Worm (Caenorhabditis elegans) whole organism, L4 larva: Measurements from ENCODE around the gene srv-9.

Experiments used
- F10B5.3 ChIP-seq: sonication (generic microtip); optimal IDR thresholded peaks from 2 replicates; lab custom pipeline; 2016; ENCODE audit warnings: mild to moderate bottlenecking, missing genetic modification characterization, missing compliant biosample characterization
- F44E2.7 ChIP-seq: fragments of 200-800 bp; sonication (Bioruptor generic); IDR thresholded peaks from 2 replicates; pipeline ENCODE4 v2.1.2; 2022; ENCODE audit warnings: missing genetic modification characterization, missing compliant biosample characterization
- T20F7.1 ChIP-seq: fragments of 200-800 bp; sonication (Bioruptor generic); optimal IDR thresholded peaks from 2 replicates; lab custom pipeline; 2018; ENCODE audit warnings: mild to moderate bottlenecking, missing genetic modification characterization, missing compliant biosample characterization
- T26A8.4 ChIP-seq: fragments of 200-800 bp; sonication (Bioruptor generic); IDR thresholded peaks from 2 replicates; pipeline ENCODE4 v1.3.6; 2022; ENCODE audit warnings: missing genetic modification characterization, missing compliant biosample characterization
- Y105C5A.15 ChIP-seq: fragments of 200-800 bp; sonication (Bioruptor generic); IDR thresholded peaks from 2 replicates; pipeline ENCODE4 v1.3.6; 2022; ENCODE audit warnings: missing genetic modification characterization, missing compliant biosample characterization
- aha-1 ChIP-seq: fragments of 150-350 bp; peaks from one replicate; lab custom pipeline; 2014; ENCODE audit warnings: missing biosample characterization, missing genetic modification characterization
- aly-2 ChIP-seq: sonication (generic microtip); optimal IDR thresholded peaks from 2 replicates; lab custom pipeline; 2018; ENCODE audit warnings: missing biosample characterization, missing genetic modification characterization
- arid-1 ChIP-seq: fragments of 200-800 bp; sonication (Bioruptor generic); conservative IDR thresholded peaks from 2 replicates; pipeline ENCODE4 v1.3.6; 2022; ENCODE audit warnings: missing genetic modification reagents, missing genetic modification characterization, missing compliant biosample characterization
- ceh-20 ChIP-seq: fragments of 200-800 bp; sonication (Bioruptor generic); IDR thresholded peaks from 2 replicates; pipeline ENCODE4 v1.3.6; 2022; ENCODE audit warnings: missing genetic modification reagents, missing genetic modification characterization, missing compliant biosample characterization
- ceh-28 ChIP-seq: fragments of 150-350 bp; optimal IDR thresholded peaks from 2 replicates; lab custom pipeline; 2014; ENCODE audit warnings: missing biosample characterization, missing genetic modification reagents, missing genetic modification characterization
- ceh-82 ChIP-seq: sonication (generic microtip); optimal IDR thresholded peaks from 2 replicates; lab custom pipeline; 2017; ENCODE audit warnings: missing biosample characterization, missing genetic modification characterization
- daf-16 ChIP-seq, 3 experiments: sonication (generic microtip); optimal IDR thresholded peaks; 2 replicates each; lab custom pipeline; 2016 to 2017; ENCODE audit warnings: missing genetic modification characterization in 3 of 3, missing genetic modification reagents in 3 of 3, mild to moderate bottlenecking in 2 of 3, missing compliant biosample characterization in 2 of 3, missing biosample characterization in 1 of 3, moderate library complexity in 1 of 3
- dmd-6 ChIP-seq: fragments of 200-800 bp; sonication (Bioruptor generic); IDR thresholded peaks from 2 replicates; pipeline ENCODE4 v1.3.6; 2022; ENCODE audit warnings: missing genetic modification reagents, missing genetic modification characterization, missing compliant biosample characterization
- dmd-8 ChIP-seq: fragments of 200-800 bp; sonication (Bioruptor generic); IDR thresholded peaks from 2 replicates; pipeline ENCODE4 v1.3.6; 2022; ENCODE audit warnings: missing genetic modification characterization, missing compliant biosample characterization
- dpl-1 ChIP-seq: fragments of 150-350 bp; optimal IDR thresholded peaks from 2 replicates; lab custom pipeline; 2014; ENCODE audit warnings: missing biosample characterization, missing genetic modification reagents, missing genetic modification characterization
- fos-1 ChIP-seq: fragments of 150-350 bp; optimal IDR thresholded peaks from 2 replicates; lab custom pipeline; 2014; ENCODE audit warnings: missing biosample characterization, missing genetic modification characterization
- hlh-30 ChIP-seq: sonication (generic microtip); optimal IDR thresholded peaks from 2 replicates; lab custom pipeline; 2017; ENCODE audit warnings: antibody characterized with exemption, mild to moderate bottlenecking, missing genetic modification characterization, missing compliant biosample characterization; ENCODE audit not compliant: insufficient read depth
- hmg-1.1 ChIP-seq: fragments of 200-800 bp; sonication (Bioruptor generic); IDR thresholded peaks from 2 replicates; pipeline ENCODE4 v1.3.6; 2022; ENCODE audit warnings: missing genetic modification reagents, missing genetic modification characterization, missing compliant biosample characterization
- lin-1 ChIP-seq: fragments of 200-800 bp; sonication (Bioruptor generic); IDR thresholded peaks from 2 replicates; pipeline ENCODE4 v1.3.6; 2022; ENCODE audit warnings: missing genetic modification reagents, missing genetic modification characterization, missing compliant biosample characterization
- lin-15B ChIP-seq: fragments of 150-350 bp; sonication (generic microtip); optimal IDR thresholded peaks from 3 replicates; lab custom pipeline; 2014; ENCODE audit warnings: missing biosample characterization, missing genetic modification characterization
- lin-38 ChIP-seq: fragments of 200-800 bp; sonication (Bioruptor generic); IDR thresholded peaks from 2 replicates; pipeline ENCODE4 v1.3.6; 2022; ENCODE audit warnings: missing genetic modification reagents, missing genetic modification characterization, missing compliant biosample characterization
- lsy-2 ChIP-seq, 2 experiments: fragments of 150-350 bp in 1 of 2; sonication (generic microtip) in 1 of 2; optimal IDR thresholded peaks; 2 replicates each; lab custom pipeline; 2014 to 2017; ENCODE audit warnings: missing biosample characterization in 2 of 2, missing genetic modification characterization in 2 of 2
- mes-2 ChIP-seq: sonication (generic microtip); optimal IDR thresholded peaks from 2 replicates; lab custom pipeline; 2016; ENCODE audit warnings: missing genotype, mild to moderate bottlenecking, missing genetic modification characterization, missing compliant biosample characterization; ENCODE audit not compliant: poor library complexity, severe bottlenecking
- mxl-2 ChIP-seq: fragments of 200-800 bp; sonication (Bioruptor generic); conservative IDR thresholded peaks from 2 replicates; pipeline ENCODE4 v1.3.6; 2022; ENCODE audit warnings: missing genetic modification reagents, missing genetic modification characterization, missing compliant biosample characterization
- nhr-111 ChIP-seq: fragments of 200-800 bp; sonication (Bioruptor generic); optimal IDR thresholded peaks from 2 replicates; lab custom pipeline; 2018; ENCODE audit warnings: mild to moderate bottlenecking, missing genetic modification characterization, missing compliant biosample characterization
- nhr-28 ChIP-seq: fragments of 150-350 bp; optimal IDR thresholded peaks from 2 replicates; lab custom pipeline; 2014; ENCODE audit warnings: missing biosample characterization, missing genetic modification characterization
- nhr-77 ChIP-seq: fragments of 150-350 bp; optimal IDR thresholded peaks from 2 replicates; lab custom pipeline; 2014; ENCODE audit warnings: missing biosample characterization, missing genetic modification characterization
- php-3 ChIP-seq: fragments of 200-800 bp; sonication (Bioruptor generic); IDR thresholded peaks from 2 replicates; pipeline ENCODE4 v1.3.6; 2022; ENCODE audit warnings: missing genetic modification reagents, missing genetic modification characterization, missing compliant biosample characterization
- pqm-1 ChIP-seq: sonication (generic microtip); optimal IDR thresholded peaks from 2 replicates; lab custom pipeline; 2017; ENCODE audit warnings: missing biosample characterization, missing genetic modification characterization
- rbr-2 ChIP-seq: sonication (generic microtip); optimal IDR thresholded peaks from 2 replicates; lab custom pipeline; 2016; ENCODE audit warnings: missing genotype, missing genetic modification characterization, missing compliant biosample characterization
- sdz-12 ChIP-seq: fragments of 200-800 bp; sonication (Bioruptor generic); optimal IDR thresholded peaks from 2 replicates; lab custom pipeline; 2018; ENCODE audit warnings: mild to moderate bottlenecking, missing genetic modification characterization, missing compliant biosample characterization
- snpc-4 ChIP-seq: fragments of 150-350 bp; optimal IDR thresholded peaks from 2 replicates; lab custom pipeline; 2014; ENCODE audit warnings: missing biosample characterization, missing genetic modification characterization
- spr-3 ChIP-seq: fragments of 200-800 bp; sonication (Bioruptor generic); optimal IDR thresholded peaks from 2 replicates; lab custom pipeline; 2018; ENCODE audit warnings: mild to moderate bottlenecking, missing genetic modification characterization, missing compliant biosample characterization
- tra-1 ChIP-seq: fragments of 200-800 bp; sonication (Bioruptor generic); IDR thresholded peaks from 2 replicates; pipeline ENCODE4 v1.3.6; 2022; ENCODE audit warnings: missing genetic modification reagents, missing genetic modification characterization, missing compliant biosample characterization
- unc-62 ChIP-seq, 3 experiments: fragments of 150-350 bp in 1 of 3; sonication (generic microtip); optimal IDR thresholded peaks in 2 of 3; peaks in 1 of 3; 1 replicate in 1 of 3; 2 replicates in 2 of 3; lab custom pipeline; 2014 to 2017; ENCODE audit warnings: missing biosample characterization in 3 of 3, missing genetic modification characterization in 3 of 3, missing genetic modification reagents in 3 of 3, missing genotype in 1 of 3
- zag-1 ChIP-seq: fragments of 150-350 bp; optimal IDR thresholded peaks from 2 replicates; lab custom pipeline; 2014; ENCODE audit warnings: missing biosample characterization, missing genetic modification characterization
- zfp-3 ChIP-seq: fragments of 200-800 bp; sonication (Bioruptor generic); conservative IDR thresholded peaks from 2 replicates; pipeline ENCODE4 v1.3.6; 2022; ENCODE audit warnings: missing genetic modification reagents, missing genetic modification characterization, missing compliant biosample characterization
- zip-11 ChIP-seq: fragments of 200-800 bp; sonication (Bioruptor generic); IDR thresholded peaks from 2 replicates; pipeline ENCODE4 v1.3.6; 2022; ENCODE audit warnings: missing genetic modification characterization, missing compliant biosample characterization
- ztf-7 ChIP-seq: fragments of 150-350 bp; optimal IDR thresholded peaks from 2 replicates; lab custom pipeline; 2014; ENCODE audit warnings: missing biosample characterization, missing genetic modification characterization

The srv-9 gene

DNA sequence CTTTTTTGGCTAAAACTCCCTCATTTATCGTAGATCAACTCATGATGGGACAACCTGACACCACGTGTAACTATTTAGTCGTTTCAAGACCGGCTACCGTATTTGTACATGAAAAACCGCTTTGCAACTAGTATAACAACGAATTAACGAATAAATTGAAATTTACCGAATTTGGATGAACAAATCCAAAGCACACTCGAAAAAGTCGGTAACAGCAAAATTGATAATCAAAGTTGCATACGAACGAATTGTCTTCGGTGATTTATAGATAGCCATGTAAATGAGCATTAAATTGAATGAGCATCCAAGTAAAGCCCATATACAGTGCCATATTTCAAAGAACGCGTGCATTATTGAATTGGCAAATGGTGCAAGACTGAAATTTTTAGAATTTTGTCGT, 9.4 kb upstream of the srv-9 start, which contains the start of gene srd-17:
srd-17 (minus strand) TSS at position 351 of the 400 bp plus-strand sequence.
- TF ChIP-seq unc-62 (GFP tag; optimal IDR thresholded peaks at IDR 0.05 in 1 of 2; lab: Kevin White, UChicago) (no peak), unc-62 (tag; optimal IDR thresholded peaks at IDR 0.05; lab: Kevin White, UChicago) (no peak), aha-1 (tag; lab: Kevin White, UChicago) (peak; percentile 97), dpl-1 (GFP tag; lab: Kevin White, UChicago) (no peak), hlh-30 (tag; lab: Kevin White, UChicago) (no peak), lin-38 (GFP tag; lab: Robert Waterston, UW) (no peak), dmd-8 (GFP tag; lab: Robert Waterston, UW) (no peak)

DNA sequence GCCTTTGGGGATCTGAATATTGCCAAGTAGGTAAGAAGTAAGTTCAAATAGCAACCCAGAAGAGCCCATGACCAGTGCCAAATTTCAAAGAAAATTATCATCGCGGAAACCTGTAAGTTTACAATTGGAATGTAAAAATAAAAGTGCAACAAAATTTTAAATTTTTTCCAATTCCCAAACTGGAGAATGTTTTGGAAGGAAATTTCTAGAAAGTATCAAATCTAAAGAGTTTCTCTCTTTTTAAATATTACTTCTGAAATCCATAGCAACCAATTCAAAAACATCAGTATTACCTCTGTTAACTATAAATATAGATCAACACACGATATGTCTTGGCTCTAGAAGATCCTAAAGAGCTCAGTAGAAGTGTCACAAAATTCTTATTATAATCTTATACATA, 5.7 kb upstream of the srv-9 start, which contains the start of gene srd-19:
srd-19 (minus strand) TSS at position 101 of the 400 bp plus-strand sequence.
- no peak for TF ChIP-seq tra-1 (GFP tag; lab: Robert Waterston, UW)
- TF ChIP-seq dpl-1 (GFP tag; lab: Kevin White, UChicago) = no peak
- TF ChIP-seq zag-1 (tag; lab: Kevin White, UChicago) = no peak
- TF ChIP-seq aly-2 = no peak
- no peak for TF ChIP-seq ztf-7 (tag; lab: Kevin White, UChicago)
- no peak for TF ChIP-seq zfp-3 (GFP tag; lab: Robert Waterston, UW)
- no peak for TF ChIP-seq daf-16 (GFP tag; optimal IDR thresholded peaks at IDR 0.05; lab: Kevin White, UChicago)
- TF ChIP-seq daf-16 (tag; optimal IDR thresholded peaks at IDR 0.05; lab: Kevin White, UChicago) = no peak
- TF ChIP-seq dmd-6 = no peak
- TF ChIP-seq, all 104 proteins: peak for 0

DNA sequence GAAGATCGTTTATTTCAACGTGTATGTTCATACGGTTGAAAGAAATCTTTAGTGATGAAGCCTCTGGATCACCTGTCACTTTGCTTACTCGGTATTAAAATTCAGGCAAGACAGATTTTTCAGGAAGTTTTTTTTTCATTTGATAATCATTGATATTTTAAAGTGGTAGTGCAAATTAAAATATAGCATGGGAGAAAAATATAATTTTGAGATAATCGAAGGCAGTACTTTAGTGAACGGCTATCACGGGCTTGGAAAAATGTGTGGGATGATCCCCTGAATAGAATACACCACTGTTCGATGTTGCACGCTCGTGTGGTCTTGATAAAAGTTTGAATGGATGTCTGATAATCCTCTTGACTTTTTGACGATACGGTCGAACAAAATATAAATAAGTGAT, 4.4 kb upstream of the srv-9 start:
- peak in 1 of 2 experiments; percentile 96 for TF ChIP-seq unc-62 (GFP tag; optimal IDR thresholded peaks at IDR 0.05 in 1 of 2; lab: Kevin White, UChicago)
- TF ChIP-seq unc-62 (tag; optimal IDR thresholded peaks at IDR 0.05; lab: Kevin White, UChicago) = no peak
- TF ChIP-seq spr-3 (GFP tag; lab: Kevin White, UChicago) = no peak

DNA sequence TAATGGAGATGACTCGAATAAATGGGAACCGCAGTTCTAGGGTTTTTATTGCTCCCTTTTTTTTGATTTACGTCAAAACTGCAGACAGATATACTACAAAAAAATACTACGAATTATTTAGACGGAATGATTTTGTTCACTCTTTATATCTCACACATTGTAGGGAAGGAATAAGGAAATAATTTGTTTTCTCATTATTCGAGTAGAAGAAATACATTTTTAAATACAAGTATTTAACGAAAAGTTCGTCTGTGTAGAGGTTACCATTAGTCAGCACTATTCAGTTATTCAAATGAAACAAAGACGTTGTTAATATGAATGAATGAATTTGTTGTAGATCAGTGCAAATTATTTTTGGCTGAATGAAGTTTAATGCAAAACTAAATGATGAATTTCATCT, 3.8 kb upstream of the srv-9 start, which contains the start of gene srd-18:
srd-18 (minus strand) TSS at position 101 of the 400 bp plus-strand sequence.
- TF ChIP-seq hmg-1.1 (GFP tag; lab: Robert Waterston, UW) (no peak), mxl-2 (GFP tag; lab: Robert Waterston, UW) (no peak), ceh-82 (tag; lab: Kevin White, UChicago) (no peak), lin-15B (tag; lab: Kevin White, UChicago) (no peak), php-3 (GFP tag; lab: Robert Waterston, UW) (no peak), snpc-4 (tag; lab: Kevin White, UChicago) (no peak), nhr-111 (no peak), zip-11 (GFP tag; lab: Robert Waterston, UW) (no peak)

DNA sequence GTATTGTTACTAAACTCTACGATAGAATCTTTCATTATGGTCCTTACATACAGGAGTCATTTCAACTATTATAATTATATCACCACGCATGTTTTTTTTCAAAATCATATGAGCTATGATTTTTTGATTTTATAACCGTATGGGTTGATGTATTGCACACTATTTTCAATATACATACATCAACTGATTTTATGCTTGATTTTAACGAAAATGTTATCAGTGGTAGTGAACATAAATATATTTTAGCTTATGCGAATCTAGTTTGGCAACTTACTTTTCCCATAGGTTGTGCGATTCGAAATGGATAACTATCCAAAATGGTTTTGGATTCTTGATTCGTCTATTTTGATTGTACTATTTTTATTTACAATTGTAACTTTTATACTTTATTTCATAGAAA, 663 bp upstream of the srv-9 start, which contains the start of gene srv-10:
srv-10 (plus strand) TSS at position 301 of the 400 bp plus-strand sequence.
- TF ChIP-seq F44E2.7 (GFP tag; lab: Robert Waterston, UW) (no peak), lin-1 (GFP tag; lab: Robert Waterston, UW) (no peak)

DNA sequence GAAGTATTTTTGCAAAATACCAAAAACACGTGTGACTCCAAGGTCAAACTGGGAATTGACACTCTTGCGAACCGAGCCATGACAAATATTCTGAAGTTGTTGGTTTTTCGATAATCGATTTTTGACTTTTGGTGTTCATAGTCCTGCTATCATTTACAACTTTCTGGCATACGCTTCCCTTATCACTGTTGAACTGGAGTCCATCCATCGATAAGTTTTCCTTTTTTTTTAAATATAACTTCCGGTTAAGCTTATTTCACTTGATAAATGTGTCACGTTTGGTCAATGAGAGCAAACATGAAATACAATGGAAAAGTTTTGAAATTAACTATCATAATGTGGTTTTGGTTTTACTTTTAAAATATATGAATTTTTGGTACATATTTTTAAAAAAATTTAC, 1.2 kb downstream of the srv-9 start:
- TF ChIP-seq zfp-3 (GFP tag; lab: Robert Waterston, UW) (no peak), arid-1 (GFP tag; lab: Robert Waterston, UW) (no peak), tra-1 (GFP tag; lab: Robert Waterston, UW) (no peak), pqm-1 (tag; lab: Kevin White, UChicago) (peak; percentile 99), Y105C5A.15 (GFP tag; lab: Robert Waterston, UW) (no peak), lin-38 (GFP tag; lab: Robert Waterston, UW) (no peak), sdz-12 (GFP tag; lab: Kevin White, UChicago) (no peak), mes-2 (no peak), ceh-28 (no peak), T26A8.4 (GFP tag; lab: Robert Waterston, UW) (no peak), hmg-1.1 (GFP tag; lab: Robert Waterston, UW) (no peak), rbr-2 (no peak), nhr-28 (tag; lab: Kevin White, UChicago) (peak; percentile 59), dmd-8 (GFP tag; lab: Robert Waterston, UW) (no peak), ceh-20 (GFP tag; lab: Robert Waterston, UW) (no peak), fos-1 (tag; lab: Kevin White, UChicago) (no peak), F44E2.7 (GFP tag; lab: Robert Waterston, UW) (no peak), T20F7.1 (peak; percentile 16), lsy-2 (tag; optimal IDR thresholded peaks at IDR 0.05; lab: Kevin White, UChicago) (no peak), dmd-6 (peak; percentile 80), F10B5.3 (tag; lab: Kevin White, UChicago) (no peak), nhr-77 (peak; percentile 37), daf-16 (GFP tag; optimal IDR thresholded peaks at IDR 0.05; lab: Kevin White, UChicago) (no peak), daf-16 (tag; optimal IDR thresholded peaks at IDR 0.05; lab: Kevin White, UChicago) (no peak)
